Worm (Caenorhabditis elegans): ENCODE measurements around the gene F28C6.10.

F28C6.10 gene

DNA sequence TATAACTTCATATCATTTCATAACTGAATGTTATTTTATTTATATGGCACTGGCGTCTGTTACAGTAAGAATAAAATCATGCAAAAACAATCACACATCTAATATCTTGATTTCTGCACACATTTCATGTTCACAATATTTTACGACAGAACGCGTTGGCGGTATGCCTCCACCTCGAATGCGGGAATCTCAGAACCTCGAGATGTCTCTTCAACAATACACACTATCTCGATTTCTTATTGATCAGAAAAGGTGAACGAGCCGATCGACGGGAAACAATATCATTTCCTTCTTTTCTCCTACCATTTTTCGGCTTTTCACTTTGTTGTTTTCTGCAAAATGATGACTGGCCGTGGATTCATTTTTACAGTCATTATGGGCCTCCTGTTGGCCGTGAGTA lies at the start of gene F28C6.10:
F28C6.10 (plus strand) TSS at position 301 of the 400 bp plus-strand sequence.
- TF ChIP-seq B0310.2 (tag; optimal IDR thresholded peaks at IDR 0.05) (no peak), ets-7 (tag; optimal IDR thresholded peaks at IDR 0.05) (no peak), ceh-36 (tag; optimal IDR thresholded peaks at IDR 0.05) (no peak), flt-1 (GFP tag; IDR thresholded peaks at IDR 0.05) (no peak), hmbx-1 (tag; optimal IDR thresholded peaks at IDR 0.05) (no peak), sea-1 (GFP tag; conservative IDR thresholded peaks at IDR 0.05) (no peak), tbx-37 (GFP tag; conservative IDR thresholded peaks at IDR 0.05) (no peak), scrt-1 (GFP tag; IDR thresholded peaks at IDR 0.05) (no peak)

DNA sequence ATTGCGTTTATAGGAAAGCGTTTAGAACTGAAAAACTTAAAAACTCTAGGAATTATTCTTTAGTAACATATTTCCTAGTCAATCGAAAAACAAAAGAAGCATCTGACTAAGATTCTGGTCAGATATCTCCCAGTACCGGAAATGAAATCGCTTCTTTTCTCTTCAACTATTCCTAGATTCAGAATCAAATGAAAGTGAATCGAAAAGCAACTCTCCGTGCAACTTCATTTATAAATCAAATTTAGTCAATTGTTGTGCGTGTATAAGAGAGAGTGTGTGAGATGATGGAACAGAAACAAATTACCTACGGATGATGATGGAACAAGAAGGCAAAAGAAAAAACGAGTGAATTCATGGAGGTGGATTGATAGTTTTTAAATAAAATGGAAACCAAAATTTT lies 48.6 kb upstream of the F28C6.10 start:
- TF ChIP-seq hmg-4 (GFP tag; optimal IDR thresholded peaks at IDR 0.05) (no peak), tra-4 (tag; optimal IDR thresholded peaks at IDR 0.05) (no peak), hmbx-1 (tag; optimal IDR thresholded peaks at IDR 0.05) (no peak), ets-7 (tag; optimal IDR thresholded peaks at IDR 0.05) (no peak)

DNA sequence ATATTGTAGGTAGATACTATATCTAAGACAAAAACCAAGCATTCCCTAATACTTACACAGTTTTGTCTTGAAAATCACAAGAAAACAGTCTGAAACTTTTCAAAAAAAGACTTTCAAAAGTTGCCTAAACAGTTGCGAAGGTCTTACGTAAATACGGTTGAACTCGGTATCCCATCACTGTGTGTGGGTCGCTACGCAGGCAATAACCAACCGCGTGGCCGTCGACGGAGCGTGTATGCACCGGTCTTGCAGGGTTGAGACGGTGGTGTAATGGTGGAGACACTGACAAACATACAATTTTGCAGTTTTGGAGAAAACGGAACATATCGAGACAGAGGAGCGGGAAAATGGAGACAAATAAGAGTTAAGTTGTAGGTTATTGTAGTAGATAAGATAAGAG lies 46.5 kb upstream of the F28C6.10 start, which contains the start of gene iff-2:
iff-2 (minus strand) TSS at position 141 of the 400 bp plus-strand sequence.
- TF ChIP-seq aly-1 (tag; optimal IDR thresholded peaks at IDR 0.05): peak; percentile 69
- peak; percentile 8 for TF ChIP-seq ets-7 (tag; optimal IDR thresholded peaks at IDR 0.05)
- TF ChIP-seq scrt-1 (GFP tag; IDR thresholded peaks at IDR 0.05): 0 out of 2 replicates have a peak, but pooled peaks have one; percentile 55
- no peak for TF ChIP-seq hmbx-1 (tag; optimal IDR thresholded peaks at IDR 0.05)
- TF ChIP-seq ceh-13 (GFP tag; optimal IDR thresholded peaks at IDR 0.05): no peak
- peak; percentile 9 for TF ChIP-seq ceh-36 (tag; optimal IDR thresholded peaks at IDR 0.05)
- no peak for TF ChIP-seq hnd-1 (tag; optimal IDR thresholded peaks at IDR 0.05)
- TF ChIP-seq sea-1 (GFP tag; conservative IDR thresholded peaks at IDR 0.05): peak; percentile 70
- TF ChIP-seq pes-1 (GFP tag; IDR thresholded peaks at IDR 0.05): no peak
- no peak for TF ChIP-seq B0310.2 (tag; optimal IDR thresholded peaks at IDR 0.05)
- peak; percentile 84 for TF ChIP-seq hmg-4 (GFP tag; optimal IDR thresholded peaks at IDR 0.05)
- no peak for TF ChIP-seq tbx-11 (GFP tag; IDR thresholded peaks at IDR 0.05)
- TF ChIP-seq F13C5.2 (tag; optimal IDR thresholded peaks at IDR 0.05): peak; percentile 95
- TF ChIP-seq tra-4 (tag; optimal IDR thresholded peaks at IDR 0.05): peak; percentile 50
- peak; percentile 35 for TF ChIP-seq tbx-37 (GFP tag; conservative IDR thresholded peaks at IDR 0.05)
- TF ChIP-seq flt-1 (GFP tag; IDR thresholded peaks at IDR 0.05): peak; percentile 57; the same call in 1 of the 2 replicates
- TF ChIP-seq ama-1 (optimal IDR thresholded peaks at IDR 0.05): no peak

DNA sequence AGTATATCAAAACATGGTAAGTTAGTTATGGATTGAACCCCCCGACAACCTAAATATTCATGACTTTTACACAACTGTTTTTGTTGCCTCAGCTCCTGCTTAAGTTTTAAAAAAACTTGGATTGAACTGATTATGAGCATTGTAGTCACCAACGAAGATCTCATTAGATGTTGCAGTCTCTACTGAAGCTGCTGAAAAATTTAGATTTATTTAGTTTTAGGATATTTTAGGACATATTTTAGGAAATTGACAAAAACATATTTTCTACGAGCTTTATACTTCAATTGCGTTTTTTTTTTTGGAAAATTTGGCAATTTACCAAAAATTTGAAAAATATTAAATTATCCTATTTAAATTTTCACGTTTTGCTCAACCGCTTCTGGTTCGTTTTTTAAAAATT lies 45.8 kb upstream of the F28C6.10 start, which contains the start of gene F54C9.14:
F54C9.14 (plus strand) TSS at position 301 of the 400 bp plus-strand sequence.
- no peak for TF ChIP-seq ceh-36 (tag; optimal IDR thresholded peaks at IDR 0.05)
- no peak for TF ChIP-seq tra-4 (tag; optimal IDR thresholded peaks at IDR 0.05)
- no peak for TF ChIP-seq pes-1 (GFP tag; IDR thresholded peaks at IDR 0.05)
- TF ChIP-seq sea-1 (GFP tag; conservative IDR thresholded peaks at IDR 0.05): no peak
- TF ChIP-seq B0310.2 (tag; optimal IDR thresholded peaks at IDR 0.05): no peak
- TF ChIP-seq tbx-11 (GFP tag; IDR thresholded peaks at IDR 0.05): no peak
- TF ChIP-seq aly-1 (tag; optimal IDR thresholded peaks at IDR 0.05): no peak
- TF ChIP-seq hmg-4 (GFP tag; optimal IDR thresholded peaks at IDR 0.05): no peak
- no peak for TF ChIP-seq flt-1 (GFP tag; IDR thresholded peaks at IDR 0.05)
- no peak for TF ChIP-seq F13C5.2 (tag; optimal IDR thresholded peaks at IDR 0.05)
- TF ChIP-seq hnd-1 (tag; optimal IDR thresholded peaks at IDR 0.05): no peak
- TF ChIP-seq hmbx-1 (tag; optimal IDR thresholded peaks at IDR 0.05): no peak
- no peak for TF ChIP-seq ceh-13 (GFP tag; optimal IDR thresholded peaks at IDR 0.05)
- no peak for TF ChIP-seq ets-7 (tag; optimal IDR thresholded peaks at IDR 0.05)
- no peak for TF ChIP-seq ama-1 (optimal IDR thresholded peaks at IDR 0.05)
- TF ChIP-seq tbx-37 (GFP tag; conservative IDR thresholded peaks at IDR 0.05): no peak
- no peak for TF ChIP-seq scrt-1 (GFP tag; IDR thresholded peaks at IDR 0.05)

DNA sequence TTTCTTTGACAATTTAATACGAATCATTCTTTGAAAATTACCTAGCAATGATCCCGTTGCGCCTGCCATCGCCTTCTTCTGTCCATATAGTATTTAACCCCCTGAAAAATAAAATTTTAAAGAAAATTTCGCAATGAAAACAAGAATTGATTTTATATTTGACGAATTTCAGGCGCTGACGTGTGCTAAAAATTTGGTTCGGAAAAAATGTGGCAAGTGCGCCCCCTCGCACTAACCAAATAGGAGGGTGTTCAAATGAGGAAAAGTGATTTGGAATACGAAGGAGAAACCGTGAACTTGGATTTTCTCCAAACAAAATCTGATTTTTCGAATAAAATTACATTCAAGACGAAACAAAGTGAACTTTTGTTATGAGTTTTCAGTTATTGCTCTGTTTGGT lies 41.7 kb upstream of the F28C6.10 start, which contains the start of gene stc-1:
stc-1 (minus strand) TSS at position 101 of the 400 bp plus-strand sequence.
- TF ChIP-seq tbx-11 (GFP tag; IDR thresholded peaks at IDR 0.05) (no peak), hmbx-1 (tag; optimal IDR thresholded peaks at IDR 0.05) (no peak), tbx-37 (GFP tag; conservative IDR thresholded peaks at IDR 0.05) (no peak), ceh-36 (tag; optimal IDR thresholded peaks at IDR 0.05) (no peak), pes-1 (GFP tag; IDR thresholded peaks at IDR 0.05) (no peak), scrt-1 (GFP tag; IDR thresholded peaks at IDR 0.05) (no peak), sea-1 (GFP tag; conservative IDR thresholded peaks at IDR 0.05) (no peak), ceh-13 (GFP tag; optimal IDR thresholded peaks at IDR 0.05) (no peak), flt-1 (GFP tag; IDR thresholded peaks at IDR 0.05) (no peak), F13C5.2 (tag; optimal IDR thresholded peaks at IDR 0.05) (no peak), aly-1 (tag; optimal IDR thresholded peaks at IDR 0.05) (no peak), ets-7 (tag; optimal IDR thresholded peaks at IDR 0.05) (no peak), B0310.2 (tag; optimal IDR thresholded peaks at IDR 0.05) (no peak), hmg-4 (GFP tag; optimal IDR thresholded peaks at IDR 0.05) (no peak), hnd-1 (tag; optimal IDR thresholded peaks at IDR 0.05) (no peak)

DNA sequence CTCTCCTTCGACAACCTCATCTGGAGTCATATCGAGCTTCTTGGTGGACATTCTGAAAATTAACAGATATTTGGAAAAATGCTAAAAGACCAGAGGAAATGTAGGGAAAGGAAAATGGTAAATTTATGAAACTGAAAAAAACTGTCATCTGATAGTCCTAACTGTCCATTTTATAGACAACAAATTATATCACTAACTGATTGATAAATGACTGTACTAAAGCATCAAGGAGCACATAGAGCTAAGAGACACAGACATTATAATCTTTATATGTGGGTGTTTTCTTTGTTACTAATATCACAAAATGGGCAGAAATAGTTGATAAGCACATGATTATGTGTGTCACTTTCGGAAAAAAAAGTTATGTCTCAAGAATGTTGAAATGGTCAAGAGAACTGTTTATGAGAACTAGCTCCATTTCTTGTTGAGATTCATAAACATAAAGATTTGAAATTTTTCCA lies 40.9 kb upstream of the F28C6.10 start, which contains the start of gene F54C9.3:
F54C9.3 (minus strand) TSS at position 51 of the 461 bp plus-strand sequence.
- no peak for TF ChIP-seq tra-4 (tag; optimal IDR thresholded peaks at IDR 0.05)
- no peak for TF ChIP-seq ets-7 (tag; optimal IDR thresholded peaks at IDR 0.05)
- no peak for TF ChIP-seq hmg-4 (GFP tag; optimal IDR thresholded peaks at IDR 0.05)
- TF ChIP-seq sea-1 (GFP tag; conservative IDR thresholded peaks at IDR 0.05): no peak
- TF ChIP-seq ceh-36 (tag; optimal IDR thresholded peaks at IDR 0.05): no peak
- no peak for TF ChIP-seq B0310.2 (tag; optimal IDR thresholded peaks at IDR 0.05)
- no peak for TF ChIP-seq tbx-11 (GFP tag; IDR thresholded peaks at IDR 0.05)
- no peak for TF ChIP-seq tbx-37 (GFP tag; conservative IDR thresholded peaks at IDR 0.05)
- no peak for TF ChIP-seq aly-1 (tag; optimal IDR thresholded peaks at IDR 0.05)
- TF ChIP-seq ama-1 (optimal IDR thresholded peaks at IDR 0.05): no peak
- TF ChIP-seq F13C5.2 (tag; optimal IDR thresholded peaks at IDR 0.05): no peak

DNA sequence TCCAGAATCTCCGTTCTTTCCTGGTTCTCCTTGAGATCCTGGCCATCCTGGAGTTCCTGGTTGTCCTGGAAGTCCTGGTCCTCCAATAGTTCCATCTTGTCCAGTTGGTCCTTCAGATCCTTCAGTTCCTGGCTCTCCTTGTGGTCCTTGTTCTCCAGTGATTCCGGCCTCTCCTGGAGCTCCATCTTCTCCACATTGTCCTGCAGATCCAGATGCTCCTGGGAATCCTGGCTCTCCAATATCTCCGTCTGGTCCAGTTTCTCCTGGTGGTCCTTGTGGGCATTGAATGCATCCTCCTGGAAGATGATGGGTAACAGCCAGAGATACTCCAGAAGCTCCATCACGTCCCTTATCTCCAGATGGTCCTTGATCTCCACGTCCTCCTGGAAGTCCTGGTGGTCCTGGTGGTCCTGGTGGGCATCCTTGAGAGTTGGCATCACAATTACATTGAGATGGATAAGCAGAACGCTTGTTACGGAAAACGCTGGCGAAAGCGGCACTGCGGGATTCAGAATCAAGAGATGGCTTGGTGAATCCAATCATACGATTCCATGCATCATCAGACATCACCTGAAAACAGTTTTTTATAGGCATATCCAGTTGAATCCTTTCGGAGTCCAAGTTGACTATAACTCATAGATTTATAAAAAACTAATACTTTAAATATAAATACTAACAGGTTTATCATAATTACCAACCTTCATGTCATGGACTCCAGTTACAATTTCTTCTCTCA lies 39.4 kb upstream of the F28C6.10 start:
- TF ChIP-seq ets-7 (tag; optimal IDR thresholded peaks at IDR 0.05) (no peak), sea-1 (GFP tag; conservative IDR thresholded peaks at IDR 0.05) (0 out of 2 replicates have a peak, but pooled peaks have one; percentile 30)

Measured in whole organism, early embryonic.